ENCODE assay signal across 4 fruit fly cellular contexts in genomic region chr3L:14321858-14322257, dm6.
TF ChIP-seq lines count a peak whose summit lies in the region.

No protein-coding gene starts in this region.

- no peak for TF ChIP-seq CTCF in whole organism, embryonic (GFP tag; optimal IDR thresholded peaks at IDR 0.05; lab: Kevin White, UChicago)

TF ChIP-seq in whole organism, embryonic, 481 proteins besides CTCF, POLR2A, EP300 and RAD21 (continues in another document):
- TF ChIP-seq sisA (GFP tag; IDR thresholded peaks at IDR 0.05; lab: Robert Waterston, UW) = no peak
- no peak for TF ChIP-seq CG6813 (GFP tag; optimal IDR thresholded peaks at IDR 0.05; lab: Kevin White, UChicago)
- TF ChIP-seq CG7372 (GFP tag; IDR thresholded peaks at IDR 0.05; lab: Robert Waterston, UW) = no peak
- no peak for TF ChIP-seq pros (GFP tag; optimal IDR thresholded peaks at IDR 0.05; lab: Kevin White, UChicago)
- no peak for TF ChIP-seq CG9437 (GFP tag; optimal IDR thresholded peaks at IDR 0.05; lab: Kevin White, UChicago)
- no peak for TF ChIP-seq sna (GFP tag; IDR thresholded peaks at IDR 0.05; lab: Robert Waterston, UW; ENCODE audit: partially characterized antibody)
- no peak for TF ChIP-seq CG10462 (GFP tag; optimal IDR thresholded peaks at IDR 0.05; lab: Kevin White, UChicago)
- TF ChIP-seq CG10431 (GFP tag; optimal IDR thresholded peaks at IDR 0.05; lab: Kevin White, UChicago) = no peak
- no peak for TF ChIP-seq Gsc (GFP tag; IDR thresholded peaks at IDR 0.05; lab: Robert Waterston, UW)
- TF ChIP-seq slp2 (GFP tag; optimal IDR thresholded peaks at IDR 0.05; lab: Kevin White, UChicago) = no peak
- TF ChIP-seq bcd (GFP tag; optimal IDR thresholded peaks at IDR 0.05; lab: Kevin White, UChicago) = no peak
- no peak for TF ChIP-seq disco-r (GFP tag; optimal IDR thresholded peaks at IDR 0.05; lab: Kevin White, UChicago)
- no peak for TF ChIP-seq Hmx (GFP tag; optimal IDR thresholded peaks at IDR 0.05; lab: Kevin White, UChicago)
- no peak for TF ChIP-seq ind (GFP tag; optimal IDR thresholded peaks at IDR 0.05; lab: Kevin White, UChicago)
- TF ChIP-seq ATbp (GFP tag; optimal IDR thresholded peaks at IDR 0.05; lab: Kevin White, UChicago) = no peak
- TF ChIP-seq CG18262 (tag; optimal IDR thresholded peaks at IDR 0.05; lab: Kevin White, UChicago) = no peak
- no peak for TF ChIP-seq Usf (GFP tag; optimal IDR thresholded peaks at IDR 0.05; lab: Kevin White, UChicago)
- no peak for TF ChIP-seq CG8478 (optimal IDR thresholded peaks at IDR 0.05; lab: Kevin White, UChicago)
- peak; percentile 83 for TF ChIP-seq bowl (GFP tag; IDR thresholded peaks at IDR 0.05; lab: Robert Waterston, UW)
- TF ChIP-seq fu2 (GFP tag; optimal IDR thresholded peaks at IDR 0.05; lab: Kevin White, UChicago) = no peak
- TF ChIP-seq onecut (GFP tag; IDR thresholded peaks at IDR 0.05; lab: Robert Waterston, UW) = no peak
- TF ChIP-seq CG11504 (tag; optimal IDR thresholded peaks at IDR 0.05; lab: Kevin White, UChicago) = peak; percentile 58
- no peak for TF ChIP-seq Sry-δ (GFP tag; optimal IDR thresholded peaks at IDR 0.05; lab: Kevin White, UChicago)
- no peak for TF ChIP-seq CG4820 (GFP tag; optimal IDR thresholded peaks at IDR 0.05; lab: Kevin White, UChicago)

TF ChIP-seq in whole organism, prepupa, 60 proteins besides CTCF, POLR2A, EP300 and RAD21:
- TF ChIP-seq ss (GFP tag; optimal IDR thresholded peaks at IDR 0.05; lab: Kevin White, UChicago) (peak in 1 of 2 experiments; percentile 81), CG6163 (GFP tag; IDR thresholded peaks at IDR 0.05; lab: Robert Waterston, UW) (0 out of 3 replicates have a peak, but pooled peaks have one; percentile 5), CG6276 (GFP tag; optimal IDR thresholded peaks at IDR 0.05; lab: Kevin White, UChicago) (no peak), CG6854 (GFP tag; optimal IDR thresholded peaks at IDR 0.05; lab: Kevin White, UChicago) (peak; percentile 32), CG4318 (GFP tag; optimal IDR thresholded peaks at IDR 0.05; lab: Kevin White, UChicago) (no peak), CG9139 (GFP tag; optimal IDR thresholded peaks at IDR 0.05; lab: Kevin White, UChicago) (no peak), CG10631 (GFP tag; optimal IDR thresholded peaks at IDR 0.05; lab: Kevin White, UChicago) (no peak), CG34406 (GFP tag; optimal IDR thresholded peaks at IDR 0.05; lab: Kevin White, UChicago) (no peak), topi (GFP tag; optimal IDR thresholded peaks at IDR 0.05; lab: Kevin White, UChicago) (no peak), CG15336 (GFP tag; IDR thresholded peaks at IDR 0.05; lab: Robert Waterston, UW) (no peak), Eip75B (GFP tag; optimal IDR thresholded peaks at IDR 0.05; lab: Kevin White, UChicago) (no peak), Met (GFP tag; optimal IDR thresholded peaks at IDR 0.05; lab: Kevin White, UChicago) (no peak)

TF ChIP-seq in whole organism, pupa, 21 proteins besides CTCF, POLR2A, EP300 and RAD21:
- 0 out of 3 replicates have a peak, but pooled peaks have one; percentile 35 for TF ChIP-seq CG4496 (GFP tag; IDR thresholded peaks at IDR 0.05; lab: Robert Waterston, UW)
- TF ChIP-seq D1 (tag; optimal IDR thresholded peaks at IDR 0.05; lab: Kevin White, UChicago) = no peak
- peak; percentile 13 for TF ChIP-seq CG13204 (GFP tag; optimal IDR thresholded peaks at IDR 0.05; lab: Kevin White, UChicago)
- no peak for TF ChIP-seq Snoo (tag; optimal IDR thresholded peaks at IDR 0.05; lab: Kevin White, UChicago)
- TF ChIP-seq Pif1B (GFP tag; optimal IDR thresholded peaks at IDR 0.05; lab: Kevin White, UChicago) = no peak

TF ChIP-seq in whole organism, wandering third instar larva, 38 proteins besides CTCF, POLR2A, EP300 and RAD21:
- TF ChIP-seq Dfd (GFP tag; optimal IDR thresholded peaks at IDR 0.05; lab: Kevin White, UChicago) = peak; percentile 59
- TF ChIP-seq psq (GFP tag; optimal IDR thresholded peaks at IDR 0.05; lab: Kevin White, UChicago) = no peak

Comparison
In these comparisons a context has a peak if more than half of its experiments do, and no peak if none do; other contexts are left out.
1. Of the 7 proteins assayed by ChIP-seq in both whole organism, embryonic and whole organism, prepupa: peak only in whole organism, embryonic: none; only in whole organism, prepupa: CG6854; in both: none; in neither: 6.